Worm (Caenorhabditis elegans) whole organism, L2 larva: Measurements from ENCODE around the gene pkc-2.

Experiments
- F13H6.1 ChIP-seq: sonication (generic microtip); optimal IDR thresholded peaks from 2 replicates; lab custom pipeline; 2016; ENCODE audit warnings: missing genetic modification characterization, missing compliant biosample characterization
- alr-1 ChIP-seq: fragments of 150-350 bp; optimal IDR thresholded peaks from 2 replicates; lab custom pipeline; 2014; ENCODE audit warnings: missing biosample characterization, missing genetic modification characterization
- ama-1 ChIP-seq: fragments of 150-350 bp; optimal IDR thresholded peaks from 2 replicates; lab custom pipeline; 2018; ENCODE audit warnings: inconsistent platforms
- ceh-82 ChIP-seq: fragments of 150-350 bp; optimal IDR thresholded peaks from 2 replicates; lab custom pipeline; 2014; ENCODE audit warnings: missing biosample characterization, missing genetic modification characterization
- elt-3 ChIP-seq: sonication (generic microtip); optimal IDR thresholded peaks from 2 replicates; lab custom pipeline; 2017; ENCODE audit warnings: missing biosample characterization, missing genetic modification characterization
- lin-11 ChIP-seq: fragments of 150-350 bp; sonication (generic microtip); optimal IDR thresholded peaks from 2 replicates; lab custom pipeline; 2014; ENCODE audit warnings: missing biosample characterization, missing genetic modification characterization, inconsistent platforms, mixed read lengths
- lin-13 ChIP-seq: fragments of 150-350 bp; optimal IDR thresholded peaks from 2 replicates; lab custom pipeline; 2014; ENCODE audit warnings: missing biosample characterization, missing genetic modification reagents, missing genetic modification characterization
- nhr-23 ChIP-seq: fragments of 150-350 bp; optimal IDR thresholded peaks from 2 replicates; lab custom pipeline; 2014; ENCODE audit warnings: missing biosample characterization, missing genetic modification reagents, missing genetic modification characterization
- nhr-25 ChIP-seq: fragments of 150-350 bp; sonication (generic microtip); optimal IDR thresholded peaks from 3 replicates; lab custom pipeline; 2014; ENCODE audit warnings: missing biosample characterization, missing genetic modification characterization
- unc-62 ChIP-seq: fragments of 150-350 bp; optimal IDR thresholded peaks from 2 replicates; lab custom pipeline; 2014; ENCODE audit warnings: missing biosample characterization, missing genetic modification reagents, missing genetic modification characterization
- ztf-4 ChIP-seq: fragments of 150-350 bp; optimal IDR thresholded peaks from 2 replicates; lab custom pipeline; 2014; ENCODE audit warnings: missing biosample characterization, missing genetic modification characterization

DNA sequence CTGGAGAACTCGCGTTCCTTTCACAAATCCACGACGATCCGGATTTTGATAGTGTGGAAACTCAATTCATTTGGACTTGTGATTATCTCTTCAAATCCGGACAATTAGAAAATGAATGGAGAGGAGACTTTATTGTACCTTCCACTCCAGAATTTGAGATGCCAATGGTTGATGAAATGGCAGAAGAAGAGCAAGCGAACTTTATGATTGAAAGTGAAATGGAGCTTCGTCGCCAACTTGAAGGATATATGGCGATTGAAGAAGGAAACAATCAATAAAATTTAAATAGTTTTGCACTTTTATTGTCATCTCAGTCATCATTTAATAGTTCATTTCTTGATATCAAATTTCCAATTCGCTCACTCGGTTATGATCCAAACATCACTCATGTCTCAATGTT is 24.1 kb downstream of the pkc-2 start:
- TF ChIP-seq ama-1 (lab: Kevin White, UChicago) (no peak), F13H6.1 (tag; lab: Kevin White, UChicago) (no peak), lin-13 (no peak), nhr-23 (tag; lab: Kevin White, UChicago) (no peak), lin-11 (no peak), nhr-25 (tag; lab: Kevin White, UChicago) (no peak), ztf-4 (tag; lab: Kevin White, UChicago) (no peak), ceh-82 (tag; lab: Kevin White, UChicago) (no peak), elt-3 (tag; lab: Kevin White, UChicago) (no peak), unc-62 (GFP tag; lab: Kevin White, UChicago) (no peak), alr-1 (no peak)
